Worm (Caenorhabditis elegans) whole organism, late embryonic: Measurements from ENCODE around the gene fipr-10.

Experiments
- F13H6.1 ChIP-seq: sonication (generic microtip); optimal IDR thresholded peaks from 2 replicates; lab custom pipeline; 2016; ENCODE audit warnings: missing genetic modification characterization, missing compliant biosample characterization
- ceh-19 ChIP-seq: fragments of 200-800 bp; sonication (Bioruptor generic); optimal IDR thresholded peaks from 2 replicates; lab custom pipeline; 2018; ENCODE audit warnings: mild to moderate bottlenecking, missing genetic modification characterization, missing compliant biosample characterization
- dve-1 ChIP-seq: sonication (generic microtip); optimal IDR thresholded peaks from 2 replicates; lab custom pipeline; 2017; ENCODE audit warnings: antibody characterized with exemption, mild to moderate bottlenecking, missing genetic modification characterization, missing compliant biosample characterization
- hlh-15 ChIP-seq: sonication (generic microtip); optimal IDR thresholded peaks from 2 replicates; lab custom pipeline; 2016; ENCODE audit warnings: missing genetic modification characterization, missing compliant biosample characterization
- pha-4 ChIP-seq: fragments of 150-350 bp; optimal IDR thresholded peaks from 2 replicates; lab custom pipeline; 2018; ENCODE audit warnings: missing biosample characterization, missing genetic modification reagents, missing genetic modification characterization
- pqm-1 ChIP-seq: sonication (generic microtip); optimal IDR thresholded peaks from 2 replicates; lab custom pipeline; 2016; ENCODE audit warnings: missing genetic modification characterization, missing compliant biosample characterization
- sdc-2 ChIP-seq: sonication (generic microtip); optimal IDR thresholded peaks from 2 replicates; lab custom pipeline; 2016; ENCODE audit warnings: missing genotype, missing genetic modification characterization, missing compliant biosample characterization
- tbx-2 ChIP-seq: sonication (generic microtip); optimal IDR thresholded peaks from 2 replicates; lab custom pipeline; 2016; ENCODE audit warnings: missing genetic modification characterization, missing compliant biosample characterization

ce11 chrV:9926240-9926639 lies 12.3 kb downstream of the fipr-10 start, which contains the start of gene C50H2.13:
- no peak for TF ChIP-seq pqm-1 (tag; lab: Kevin White, UChicago)
- TF ChIP-seq pha-4 (tag; lab: Kevin White, UChicago): no peak
- TF ChIP-seq dve-1 (tag; lab: Kevin White, UChicago): no peak
- TF ChIP-seq F13H6.1 (tag; lab: Kevin White, UChicago): no peak
- no peak for TF ChIP-seq sdc-2 (tag; lab: Kevin White, UChicago)
- no peak for TF ChIP-seq hlh-15 (tag; lab: Kevin White, UChicago)
- TF ChIP-seq tbx-2 (tag; lab: Kevin White, UChicago): no peak
- no peak for TF ChIP-seq ceh-19 (GFP tag; lab: Kevin White, UChicago)
